Worm (Caenorhabditis elegans) whole organism, L4 larva: ENCODE results near the gene tsp-3.

Experiments used
- fos-1 ChIP-seq: fragments of 150-350 bp; optimal IDR thresholded peaks from 2 replicates; lab custom pipeline; 2014; ENCODE audit warnings: missing biosample characterization, missing genetic modification characterization
- jun-1 ChIP-seq: fragments of 150-350 bp; optimal IDR thresholded peaks from 2 replicates; lab custom pipeline; 2014; ENCODE audit warnings: missing biosample characterization, missing genetic modification reagents, missing genetic modification characterization
- lsy-2 ChIP-seq, 2 experiments: fragments of 150-350 bp in 1 of 2; sonication (generic microtip) in 1 of 2; optimal IDR thresholded peaks; 2 replicates each; lab custom pipeline; 2014 to 2017; ENCODE audit warnings: missing biosample characterization in 2 of 2, missing genetic modification characterization in 2 of 2
- sdz-12 ChIP-seq: fragments of 200-800 bp; sonication (Bioruptor generic); optimal IDR thresholded peaks from 2 replicates; lab custom pipeline; 2018; ENCODE audit warnings: mild to moderate bottlenecking, missing genetic modification characterization, missing compliant biosample characterization
- skn-1 ChIP-seq: fragments of 150-350 bp; optimal IDR thresholded peaks from 2 replicates; lab custom pipeline; 2014; ENCODE audit warnings: missing biosample characterization, missing genetic modification characterization
- snpc-1.2 ChIP-seq: fragments of 200-800 bp; sonication (Bioruptor generic); IDR thresholded peaks from 2 replicates; pipeline ENCODE4 v1.3.6; 2022; ENCODE audit warnings: missing genetic modification reagents, missing genetic modification characterization, missing compliant biosample characterization
- snpc-4 ChIP-seq: fragments of 150-350 bp; optimal IDR thresholded peaks from 2 replicates; lab custom pipeline; 2014; ENCODE audit warnings: missing biosample characterization, missing genetic modification characterization
- tag-97 ChIP-seq: fragments of 200-800 bp; sonication (Bioruptor generic); IDR thresholded peaks from 2 replicates; pipeline ENCODE4 v1.3.6; 2022; ENCODE audit warnings: missing genetic modification characterization, missing compliant biosample characterization
- tra-1 ChIP-seq: fragments of 200-800 bp; sonication (Bioruptor generic); IDR thresholded peaks from 2 replicates; pipeline ENCODE4 v1.3.6; 2022; ENCODE audit warnings: missing genetic modification reagents, missing genetic modification characterization, missing compliant biosample characterization
- unc-62 ChIP-seq, 3 experiments: fragments of 150-350 bp in 1 of 3; sonication (generic microtip); optimal IDR thresholded peaks in 2 of 3; peaks in 1 of 3; 1 replicate in 1 of 3; 2 replicates in 2 of 3; lab custom pipeline; 2014 to 2017; ENCODE audit warnings: missing biosample characterization in 3 of 3, missing genetic modification characterization in 3 of 3, missing genetic modification reagents in 3 of 3, missing genotype in 1 of 3
- zip-2 ChIP-seq: fragments of 150-350 bp; optimal IDR thresholded peaks from 2 replicates; lab custom pipeline; 2014; ENCODE audit warnings: missing biosample characterization, missing genetic modification characterization
- ztf-11 ChIP-seq: fragments of 150-350 bp; optimal IDR thresholded peaks from 2 replicates; lab custom pipeline; 2014; ENCODE audit warnings: missing biosample characterization, missing genetic modification characterization

DNA sequence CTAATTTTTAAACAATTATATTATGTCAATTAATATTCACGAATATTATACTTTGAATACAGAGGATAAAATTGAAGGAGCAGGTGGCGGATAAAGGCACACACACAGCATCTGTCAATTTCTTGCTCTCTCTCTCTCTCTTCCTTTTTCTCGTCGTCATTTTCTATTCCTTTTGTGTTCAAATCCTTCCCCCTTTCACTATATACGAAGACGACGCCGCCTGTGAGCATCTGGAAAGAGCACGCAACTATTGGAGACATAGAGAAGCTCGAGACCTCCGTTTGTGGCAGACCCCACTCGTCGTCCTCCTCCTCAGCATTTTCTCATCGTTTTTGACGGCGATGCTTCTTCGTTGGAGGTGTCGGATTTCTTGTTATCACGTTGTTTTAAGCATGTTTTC lies 45.7 kb downstream of the tsp-3 start:
- no peak for TF ChIP-seq jun-1 (tag; lab: Kevin White, UChicago)
- TF ChIP-seq unc-62 (GFP tag; optimal IDR thresholded peaks at IDR 0.05 in 1 of 2; lab: Kevin White, UChicago) = no peak
- TF ChIP-seq unc-62 (tag; optimal IDR thresholded peaks at IDR 0.05; lab: Kevin White, UChicago) = no peak
- no peak for TF ChIP-seq snpc-1.2
- no peak for TF ChIP-seq sdz-12 (GFP tag; lab: Kevin White, UChicago)
- no peak for TF ChIP-seq fos-1 (tag; lab: Kevin White, UChicago)
- TF ChIP-seq zip-2 (tag; lab: Kevin White, UChicago) = no peak
- TF ChIP-seq skn-1 = no peak
- no peak for TF ChIP-seq tra-1 (GFP tag; lab: Robert Waterston, UW)
- TF ChIP-seq tag-97 (GFP tag; lab: Robert Waterston, UW) = no peak
- TF ChIP-seq ztf-11 = no peak
- peak in 1 of 2 experiments; percentile 48 for TF ChIP-seq lsy-2 (tag; optimal IDR thresholded peaks at IDR 0.05; lab: Kevin White, UChicago)
- TF ChIP-seq snpc-4 = no peak
